Fruit fly (Drosophila melanogaster): ENCODE measurements around the gene snRNP-U1-70K.

Gene snRNP-U1-70K

DNA sequence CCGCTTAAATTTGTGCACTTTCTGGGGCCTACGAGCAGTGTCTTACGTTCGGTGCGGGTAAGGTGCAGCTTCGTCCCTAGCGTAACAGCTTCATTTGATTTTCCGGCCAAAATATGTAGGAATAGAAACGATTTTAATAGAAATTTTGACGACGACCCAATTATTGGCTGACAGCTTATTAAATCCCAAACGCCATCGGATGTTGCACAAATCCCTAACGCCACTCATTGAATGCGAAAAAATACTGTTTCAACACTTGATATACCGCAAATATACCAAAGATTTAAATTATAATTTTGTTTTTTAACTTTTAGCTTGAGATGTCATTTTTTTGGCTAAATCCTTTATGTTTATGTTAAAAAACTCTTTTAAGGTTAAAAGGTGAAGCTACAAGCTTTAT lies 26.4 kb downstream of the snRNP-U1-70K start, which contains the start of gene Fgop2 (continued):
- TF ChIP-seq HLH3B (GFP tag; IDR thresholded peaks at IDR 0.05), result no peak
- no peak for TF ChIP-seq Oaz (GFP tag; IDR thresholded peaks at IDR 0.05)
- no peak for TF ChIP-seq p53 (GFP tag; optimal IDR thresholded peaks at IDR 0.05)
- peak; percentile 15 for TF ChIP-seq phol (tag; optimal IDR thresholded peaks at IDR 0.05)
- no peak for TF ChIP-seq gsb-n (tag; optimal IDR thresholded peaks at IDR 0.05)
- TF ChIP-seq BEAF-32 (GFP tag; optimal IDR thresholded peaks at IDR 0.05), result peak; percentile 25
- TF ChIP-seq Fer3 (tag; optimal IDR thresholded peaks at IDR 0.05), result no peak
- TF ChIP-seq Ets97D (GFP tag; optimal IDR thresholded peaks at IDR 0.05), result peak; percentile 20
- TF ChIP-seq Med (GFP tag), result peak; percentile 47
- peak; percentile 70 for TF ChIP-seq CG9797 (GFP tag; optimal IDR thresholded peaks at IDR 0.05)
- peak; percentile 26 for TF ChIP-seq CG12659 (GFP tag; optimal IDR thresholded peaks at IDR 0.05)
- peak; percentile 31 for TF ChIP-seq cad (GFP tag; optimal IDR thresholded peaks at IDR 0.05)
- no peak for TF ChIP-seq H15 (GFP tag; IDR thresholded peaks at IDR 0.05)
- TF ChIP-seq Six4 (GFP tag; optimal IDR thresholded peaks at IDR 0.05), result no peak
- peak; percentile 80 for TF ChIP-seq CG4617 (GFP tag; optimal IDR thresholded peaks at IDR 0.05; ENCODE audit: borderline replicate concordance)
- TF ChIP-seq MBD-R2 (GFP tag; IDR thresholded peaks at IDR 0.05), result peak; percentile 69
- TF ChIP-seq CG7786 (GFP tag; optimal IDR thresholded peaks at IDR 0.05), result no peak
- TF ChIP-seq CG10267 (tag; optimal IDR thresholded peaks at IDR 0.05), result peak; percentile 30
- peak; percentile 49 for TF ChIP-seq CG15601 (tag; optimal IDR thresholded peaks at IDR 0.05)
- peak; percentile 82 for TF ChIP-seq E2f2 (GFP tag; IDR thresholded peaks at IDR 0.05)
- peak; percentile 4 for TF ChIP-seq Myb (GFP tag; optimal IDR thresholded peaks at IDR 0.05)
- TF ChIP-seq sob (GFP tag; IDR thresholded peaks at IDR 0.05), result peak; percentile 20; the same call in 1 of the 2 replicates
- no peak for TF ChIP-seq tna (GFP tag; IDR thresholded peaks at IDR 0.05; ENCODE audit: partially characterized antibody)
- TF ChIP-seq CG15514 (GFP tag; optimal IDR thresholded peaks at IDR 0.05), result peak; percentile 84
- TF ChIP-seq PHDP (tag; optimal IDR thresholded peaks at IDR 0.05), result no peak
- no peak for TF ChIP-seq bsh (GFP tag; optimal IDR thresholded peaks at IDR 0.05)
- TF ChIP-seq Dp (GFP tag; optimal IDR thresholded peaks at IDR 0.05), result peak; percentile 74
- peak; percentile 72 for TF ChIP-seq YL-1 (GFP tag; optimal IDR thresholded peaks at IDR 0.05)
- TF ChIP-seq CG1647 (GFP tag; optimal IDR thresholded peaks at IDR 0.05), result no peak
- TF ChIP-seq chif (GFP tag; optimal IDR thresholded peaks at IDR 0.05), result no peak

DNA sequence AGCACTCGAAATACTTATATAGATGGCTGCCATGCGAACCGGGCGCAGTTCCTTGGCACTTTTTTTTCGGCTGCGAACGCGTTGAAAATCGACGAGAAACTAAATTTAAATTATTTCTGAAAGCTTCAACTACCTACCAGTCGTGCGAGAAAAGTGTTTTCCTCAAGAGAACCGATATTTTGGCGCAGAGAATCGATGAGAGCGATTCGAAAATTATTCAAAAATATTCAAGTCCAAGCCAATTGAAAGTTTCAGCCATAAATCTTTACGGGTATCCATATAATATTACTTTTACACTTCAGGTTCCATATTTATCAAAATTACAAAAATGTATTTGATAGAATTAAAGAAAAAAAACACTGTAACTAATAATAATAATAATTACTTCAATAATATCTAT lies 28.8 kb downstream of the snRNP-U1-70K start, which contains the start of gene CG18304:
TSS of gene CG18304 (minus strand) at position 101 of the 400 bp plus-strand sequence.
- TF ChIP-seq CG32532 (GFP tag; IDR thresholded peaks at IDR 0.05) (no peak), CG17328 (GFP tag; IDR thresholded peaks at IDR 0.05) (0 out of 2 replicates have a peak, but pooled peaks have one; percentile 7)

DNA sequence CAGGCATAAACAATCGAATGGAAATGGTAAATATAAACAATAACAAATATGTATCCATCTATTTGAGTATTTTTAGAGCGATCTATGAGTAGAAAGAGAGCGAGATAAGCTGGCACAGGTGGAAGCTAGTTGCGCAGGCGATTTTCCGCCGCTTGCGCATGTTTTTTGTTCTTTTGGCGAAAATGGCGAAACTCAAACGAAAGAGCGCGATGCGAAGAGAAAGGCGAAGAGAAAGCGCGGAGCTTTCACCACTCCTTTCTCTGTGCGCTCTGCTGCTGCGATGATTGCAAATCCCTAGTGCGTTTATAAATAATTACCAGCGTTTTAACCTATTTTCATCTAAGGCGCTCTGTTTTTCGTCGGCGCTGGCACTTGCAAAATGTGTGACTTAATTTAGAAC lies 29.8 kb downstream of the snRNP-U1-70K start:
- TF ChIP-seq tin (GFP tag; optimal IDR thresholded peaks at IDR 0.05) (no peak), CG3163 (GFP tag; optimal IDR thresholded peaks at IDR 0.05) (peak; percentile 79), chinmo (GFP tag; IDR thresholded peaks at IDR 0.05; ENCODE audit: partially characterized antibody) (no peak), Eip74EF (GFP tag; optimal IDR thresholded peaks at IDR 0.05) (no peak), pan (optimal IDR thresholded peaks at IDR 0.05) (no peak), pan (GFP tag; optimal IDR thresholded peaks at IDR 0.05 in 1 of 2, IDR thresholded peaks at IDR 0.05 in 1 of 2) (peak in 1 of 2 experiments; percentile 19), kni (GFP tag; optimal IDR thresholded peaks at IDR 0.05) (no peak), kah (GFP tag; optimal IDR thresholded peaks at IDR 0.05) (peak; percentile 54), Trl (optimal IDR thresholded peaks at IDR 0.05) (peak in 1 of 2 experiments; percentile 47), Trl (GFP tag; optimal IDR thresholded peaks at IDR 0.05) (no peak), CG4282 (GFP tag; optimal IDR thresholded peaks at IDR 0.05) (no peak), z (GFP tag; IDR thresholded peaks at IDR 0.05) (0 out of 3 replicates have a peak, but pooled peaks have one; percentile 49), en (GFP tag; optimal IDR thresholded peaks at IDR 0.05) (no peak), tap (tag; optimal IDR thresholded peaks at IDR 0.05) (no peak)
